Fruit fly (Drosophila melanogaster) whole organism: ENCODE data around the gene CG31957.

Experiments
- CG8478 ChIP-seq: fragments of >200 bp; optimal IDR thresholded peaks from 2 replicates; lab custom pipeline; 2018; ENCODE audit warnings: inconsistent platforms
- EcR ChIP-seq, 2 experiments: fragments of >200 bp; optimal IDR thresholded peaks; 2 replicates each; lab custom pipeline; 2017; ENCODE audit warnings: missing biosample characterization in 2 of 2, missing genetic modification characterization in 2 of 2, missing genetic modification reagents in 2 of 2
- pan ChIP-seq: fragments of >200 bp; optimal IDR thresholded peaks from 2 replicates; lab custom pipeline; 2017
- psq ChIP-seq: fragments of >200 bp; optimal IDR thresholded peaks from 2 replicates; lab custom pipeline; 2017
- usp ChIP-seq: fragments of >200 bp; optimal IDR thresholded peaks from 2 replicates; lab custom pipeline; 2017; ENCODE audit warnings: missing biosample characterization, missing genetic modification characterization, mixed read lengths

- TF ChIP-seq pan (lab: Kevin White, UChicago) (no peak), CG8478 (no peak), psq (lab: Kevin White, UChicago) (no peak), EcR (GFP tag; optimal IDR thresholded peaks at IDR 0.05; lab: Kevin White, UChicago) (no peak), usp (GFP tag; lab: Kevin White, UChicago) (no peak)
Observed at dm6 chr2L:3889865-3890264, 17.6 kb upstream of the CG31957 start.
